Worm (Caenorhabditis elegans) whole organism, L1 larva: Measurements from ENCODE around the gene wrt-3.

Source experiments
- C16A3.4 ChIP-seq: fragments of 150-350 bp; optimal IDR thresholded peaks from 2 replicates; lab custom pipeline; 2014; ENCODE audit warnings: missing biosample characterization, missing genetic modification characterization
- aly-2 ChIP-seq: fragments of 150-350 bp; optimal IDR thresholded peaks from 2 replicates; lab custom pipeline; 2014; ENCODE audit warnings: missing biosample characterization, missing genetic modification characterization
- blmp-1 ChIP-seq: fragments of 150-350 bp; optimal IDR thresholded peaks from 2 replicates; lab custom pipeline; 2014; ENCODE audit warnings: missing biosample characterization, missing genetic modification characterization
- ceh-8 ChIP-seq: fragments of 200-800 bp; sonication (Bioruptor generic); optimal IDR thresholded peaks from 2 replicates; lab custom pipeline; 2018; ENCODE audit warnings: mild to moderate bottlenecking, missing genetic modification characterization, moderate library complexity, missing compliant biosample characterization
- ceh-82 ChIP-seq, 3 experiments: fragments of 150-350 bp in 1 of 3; sonication (generic microtip) in 2 of 3; optimal IDR thresholded peaks; 2 replicates each; lab custom pipeline; 2014 to 2017; ENCODE audit warnings: missing biosample characterization in 3 of 3, missing genetic modification characterization in 3 of 3
- ceh-88 ChIP-seq: fragments of 200-800 bp; sonication (Bioruptor generic); IDR thresholded peaks from 2 replicates; pipeline ENCODE4 v1.3.6; 2022; ENCODE audit warnings: missing genetic modification characterization, missing compliant biosample characterization
- ceh-90 ChIP-seq: sonication (generic microtip); optimal IDR thresholded peaks from 2 replicates; lab custom pipeline; 2016; ENCODE audit warnings: missing genetic modification characterization, missing compliant biosample characterization
- dpl-1 ChIP-seq, 3 experiments: fragments of 150-350 bp in 2 of 3; sonication (generic microtip) in 1 of 3; optimal IDR thresholded peaks; 2 replicates each; lab custom pipeline; 2014 to 2017; ENCODE audit warnings: missing biosample characterization in 3 of 3, missing genetic modification characterization in 3 of 3, missing genetic modification reagents in 3 of 3
- dsc-1 ChIP-seq: sonication (generic microtip); optimal IDR thresholded peaks from 2 replicates; lab custom pipeline; 2016; ENCODE audit warnings: mild to moderate bottlenecking, missing genetic modification characterization, missing compliant biosample characterization
- efl-1 ChIP-seq, 4 experiments: fragments of 150-350 bp; optimal IDR thresholded peaks in 3 of 4; peaks in 1 of 4; 1 replicate in 1 of 4; 2 replicates in 3 of 4; lab custom pipeline; 2014; ENCODE audit warnings: missing biosample characterization in 2 of 4, missing genetic modification characterization in 2 of 4, missing genetic modification reagents in 2 of 4
- efl-3 ChIP-seq: fragments of 200-800 bp; sonication (Bioruptor generic); optimal IDR thresholded peaks from 2 replicates; lab custom pipeline; 2018; ENCODE audit warnings: mild to moderate bottlenecking, missing genetic modification characterization, missing compliant biosample characterization
- fkh-8 ChIP-seq: sonication (generic microtip); optimal IDR thresholded peaks from 2 replicates; lab custom pipeline; 2016; ENCODE audit warnings: mild to moderate bottlenecking, missing genetic modification characterization, missing compliant biosample characterization
- isw-1 ChIP-seq: fragments of 200-800 bp; sonication (Bioruptor generic); IDR thresholded peaks from 2 replicates; pipeline ENCODE4 v1.3.6; 2022; ENCODE audit warnings: missing genetic modification characterization, missing compliant biosample characterization
- jun-1 ChIP-seq: fragments of 150-350 bp; optimal IDR thresholded peaks from 2 replicates; lab custom pipeline; 2014; ENCODE audit warnings: missing biosample characterization, missing genetic modification reagents, missing genetic modification characterization
- lin-14 ChIP-seq: fragments of 200-800 bp; sonication (Bioruptor generic); optimal IDR thresholded peaks from 2 replicates; lab custom pipeline; 2018; ENCODE audit warnings: mild to moderate bottlenecking, missing genetic modification characterization, moderate library complexity, missing compliant biosample characterization
- lin-15B ChIP-seq: fragments of 150-350 bp; sonication (generic microtip); optimal IDR thresholded peaks from 3 replicates; lab custom pipeline; 2014; ENCODE audit warnings: missing biosample characterization, missing genetic modification characterization
- lin-35 ChIP-seq, 2 experiments: fragments of 150-350 bp; optimal IDR thresholded peaks; 2 replicates each; lab custom pipeline; 2014; ENCODE audit warnings: missing biosample characterization in 2 of 2, missing genetic modification characterization in 2 of 2, missing genetic modification reagents in 2 of 2
- lsy-2 ChIP-seq, 2 experiments: fragments of 150-350 bp; optimal IDR thresholded peaks; 2 replicates each; lab custom pipeline; 2014; ENCODE audit warnings: missing biosample characterization in 2 of 2, missing genetic modification characterization in 2 of 2
- mef-2 ChIP-seq: fragments of 150-350 bp; optimal IDR thresholded peaks from 2 replicates; lab custom pipeline; 2014; ENCODE audit warnings: missing biosample characterization, missing genetic modification characterization
- nhr-12 ChIP-seq: sonication (generic microtip); optimal IDR thresholded peaks from 2 replicates; lab custom pipeline; 2017; ENCODE audit warnings: missing biosample characterization, missing genetic modification characterization
- nhr-19 ChIP-seq: fragments of 200-800 bp; sonication (Bioruptor generic); conservative IDR thresholded peaks from 2 replicates; pipeline ENCODE4 v1.3.6; 2022; ENCODE audit warnings: missing genetic modification characterization, missing compliant biosample characterization
- nhr-20 ChIP-seq: sonication (generic microtip); optimal IDR thresholded peaks from 2 replicates; lab custom pipeline; 2016; ENCODE audit warnings: mild to moderate bottlenecking, missing genetic modification characterization, missing compliant biosample characterization
- nhr-237 ChIP-seq: fragments of 150-350 bp; optimal IDR thresholded peaks from 2 replicates; lab custom pipeline; 2014; ENCODE audit warnings: missing biosample characterization, missing genetic modification characterization
- nhr-47 ChIP-seq: sonication (generic microtip); optimal IDR thresholded peaks from 2 replicates; lab custom pipeline; 2016; ENCODE audit warnings: mild to moderate bottlenecking, missing genetic modification characterization, moderate library complexity, missing compliant biosample characterization
- nhr-71 ChIP-seq: sonication (generic microtip); optimal IDR thresholded peaks from 2 replicates; lab custom pipeline; 2016; ENCODE audit warnings: mild to moderate bottlenecking, missing genetic modification characterization, moderate library complexity, missing compliant biosample characterization
- nhr-77 ChIP-seq: fragments of 150-350 bp; optimal IDR thresholded peaks from 2 replicates; lab custom pipeline; 2014; ENCODE audit warnings: missing biosample characterization, missing genetic modification characterization
- nhr-84 ChIP-seq: sonication (generic microtip); optimal IDR thresholded peaks from 2 replicates; lab custom pipeline; 2017; ENCODE audit warnings: missing biosample characterization, missing genetic modification characterization
- nhr-85 ChIP-seq: sonication (generic microtip); peaks from one replicate; lab custom pipeline; 2016; ENCODE audit warnings: missing genetic modification characterization, inconsistent platforms, missing compliant biosample characterization
- nhr-90 ChIP-seq: sonication (generic microtip); optimal IDR thresholded peaks from 2 replicates; lab custom pipeline; 2016; ENCODE audit warnings: mild to moderate bottlenecking, missing genetic modification characterization, missing compliant biosample characterization; ENCODE audit not compliant: poor library complexity
- pax-3 ChIP-seq: fragments of 200-800 bp; sonication (Bioruptor generic); optimal IDR thresholded peaks from 2 replicates; lab custom pipeline; 2018; ENCODE audit warnings: mild to moderate bottlenecking, missing genetic modification characterization, moderate library complexity, missing compliant biosample characterization
- rnt-1 ChIP-seq: sonication (generic microtip); optimal IDR thresholded peaks from 2 replicates; lab custom pipeline; 2016; ENCODE audit warnings: mild to moderate bottlenecking, missing genetic modification characterization, moderate library complexity, missing compliant biosample characterization
- snpc-4 ChIP-seq: fragments of 150-350 bp; optimal IDR thresholded peaks from 2 replicates; lab custom pipeline; 2014; ENCODE audit warnings: missing biosample characterization, missing genetic modification characterization
- snu-23 ChIP-seq: sonication (generic microtip); optimal IDR thresholded peaks from 2 replicates; lab custom pipeline; 2016; ENCODE audit warnings: missing genetic modification characterization, missing compliant biosample characterization
- sup-37 ChIP-seq: fragments of 200-800 bp; sonication (Bioruptor generic); optimal IDR thresholded peaks from 2 replicates; lab custom pipeline; 2018; ENCODE audit warnings: mild to moderate bottlenecking, missing genetic modification characterization, missing compliant biosample characterization
- swsn-7 ChIP-seq: sonication (generic microtip); optimal IDR thresholded peaks from 2 replicates; lab custom pipeline; 2016; ENCODE audit warnings: missing genetic modification characterization, missing compliant biosample characterization
- tbx-2 ChIP-seq: sonication (generic microtip); optimal IDR thresholded peaks from 2 replicates; lab custom pipeline; 2016; ENCODE audit warnings: missing genetic modification characterization, missing compliant biosample characterization
- unc-86 ChIP-seq: sonication (generic microtip); optimal IDR thresholded peaks from 2 replicates; lab custom pipeline; 2016; ENCODE audit warnings: missing genetic modification characterization, missing compliant biosample characterization
- unc-98 ChIP-seq: fragments of 200-800 bp; sonication (Bioruptor generic); IDR thresholded peaks from 2 replicates; pipeline ENCODE4 v1.3.6; 2022; ENCODE audit warnings: missing genetic modification characterization, missing compliant biosample characterization
- xbp-1 ChIP-seq: sonication (generic microtip); optimal IDR thresholded peaks from 2 replicates; lab custom pipeline; 2016; ENCODE audit warnings: missing genetic modification characterization, missing compliant biosample characterization

wrt-3 gene

ce11 chrIV:9524849-9525460, 47.7 kb upstream of the wrt-3 start, which contains the start of gene ndua-5:
TSS of gene ndua-5 (minus strand) at chrIV:9524899.
- TF ChIP-seq dpl-1 (GFP tag; optimal IDR thresholded peaks at IDR 0.05; lab: Kevin White, UChicago) (peak; percentile 86 to 92 (median 88)), nhr-19 (GFP tag; lab: Robert Waterston, UW) (peak; percentile 39; the same call in 1 of the 2 replicates), ceh-82 (tag; optimal IDR thresholded peaks at IDR 0.05; lab: Kevin White, UChicago) (peak; percentile 0 to 51 (median 9)), rnt-1 (tag; lab: Kevin White, UChicago) (no peak), lin-35 (GFP tag; optimal IDR thresholded peaks at IDR 0.05; lab: Kevin White, UChicago) (peak; percentile 91 to 93), nhr-47 (peak; percentile 74), nhr-20 (peak; percentile 62), fkh-8 (peak; percentile 15), isw-1 (GFP tag; lab: Robert Waterston, UW) (peak; percentile 23; the same call in 1 of the 2 replicates), unc-86 (peak; percentile 31), pax-3 (tag; lab: Kevin White, UChicago) (no peak), snu-23 (GFP tag; lab: Kevin White, UChicago) (peak; percentile 65), lin-15B (tag; lab: Kevin White, UChicago) (peak; percentile 66), lsy-2 (tag; optimal IDR thresholded peaks at IDR 0.05; lab: Kevin White, UChicago) (peak; percentile 28 to 72), ceh-90 (tag; lab: Kevin White, UChicago) (no peak), nhr-85 (tag; lab: Kevin White, UChicago) (peak; percentile 89), C16A3.4 (peak; percentile 41), tbx-2 (tag; lab: Kevin White, UChicago) (peak; percentile 63), lin-14 (GFP tag; lab: Kevin White, UChicago) (peak; percentile 49), efl-1 (optimal IDR thresholded peaks at IDR 0.05; lab: Kevin White, UChicago) (peak; percentile 90 to 92), efl-1 (GFP tag; optimal IDR thresholded peaks at IDR 0.05 in 1 of 2; lab: Kevin White, UChicago) (peak; percentile 91 to 98), aly-2 (tag; lab: Kevin White, UChicago) (no peak), ceh-88 (GFP tag; lab: Robert Waterston, UW) (no peak), dsc-1 (tag; lab: Kevin White, UChicago) (peak; percentile 59), ceh-8 (no peak), nhr-90 (tag; lab: Kevin White, UChicago) (peak; percentile 42), swsn-7 (tag; lab: Kevin White, UChicago) (peak; percentile 64), nhr-84 (tag; lab: Kevin White, UChicago) (no peak), blmp-1 (tag; lab: Kevin White, UChicago) (peak; percentile 61), xbp-1 (tag; lab: Kevin White, UChicago) (peak; percentile 72), snpc-4 (peak; percentile 49), nhr-71 (tag; lab: Kevin White, UChicago) (peak; percentile 79)

- TF ChIP-seq lin-14 (GFP tag; lab: Kevin White, UChicago) (peak; percentile 27), mef-2 (tag; lab: Kevin White, UChicago) (no peak), jun-1 (tag; lab: Kevin White, UChicago) (no peak), nhr-71 (tag; lab: Kevin White, UChicago) (no peak), efl-1 (optimal IDR thresholded peaks at IDR 0.05; lab: Kevin White, UChicago) (no peak), efl-1 (GFP tag; optimal IDR thresholded peaks at IDR 0.05 in 1 of 2; lab: Kevin White, UChicago) (peak in 1 of 2 experiments; percentile 55)
Measured at ce11 chrIV:9523139-9523538, 45.9 kb upstream of the wrt-3 start.

ce11 chrIV:9520629-9521028, 43.4 kb upstream of the wrt-3 start:
- TF ChIP-seq nhr-77 (tag; lab: Kevin White, UChicago) (no peak), sup-37 (GFP tag; lab: Kevin White, UChicago) (no peak), efl-3 (no peak), blmp-1 (tag; lab: Kevin White, UChicago) (no peak), nhr-12 (tag; lab: Kevin White, UChicago) (no peak), pax-3 (tag; lab: Kevin White, UChicago) (peak; percentile 41), dsc-1 (tag; lab: Kevin White, UChicago) (peak; percentile 88), unc-98 (GFP tag; lab: Robert Waterston, UW) (no peak), efl-1 (optimal IDR thresholded peaks at IDR 0.05; lab: Kevin White, UChicago) (no peak), efl-1 (GFP tag; optimal IDR thresholded peaks at IDR 0.05 in 1 of 2; lab: Kevin White, UChicago) (peak in 1 of 2 experiments; percentile 68), nhr-237 (tag; lab: Kevin White, UChicago) (no peak), lin-35 (GFP tag; optimal IDR thresholded peaks at IDR 0.05; lab: Kevin White, UChicago) (no peak)
